Fruit fly (Drosophila melanogaster) whole organism, prepupa: ENCODE measurements around the gene CG3032.

ENCODE experiments used
- Blimp-1 ChIP-seq: fragments of 200-800 bp; sonication (Bioruptor generic); optimal IDR thresholded peaks from 3 replicates; lab custom pipeline; 2017; ENCODE audit warnings: missing biosample characterization, missing genetic modification characterization, mild to moderate bottlenecking, moderate library complexity, missing genetic modification reagents
- CG10631 ChIP-seq: fragments of 200-800 bp; sonication (Bioruptor generic); optimal IDR thresholded peaks from 2 replicates; lab custom pipeline; 2016; ENCODE audit warnings: missing biosample characterization, missing genetic modification characterization
- CG10669 ChIP-seq: fragments of 200-800 bp; sonication (Bioruptor generic); optimal IDR thresholded peaks from 3 replicates; lab custom pipeline; 2018; ENCODE audit warnings: missing biosample characterization, mild to moderate bottlenecking, missing genetic modification characterization, moderate library complexity
- CG11294 ChIP-seq: fragments of 200-800 bp; sonication (Bioruptor generic); IDR thresholded peaks from 2 replicates; pipeline ENCODE4 v1.3.6; 2022; ENCODE audit warnings: missing biosample characterization, missing genetic modification characterization
- CG11762 ChIP-seq: fragments of 200-800 bp; sonication (Bioruptor generic); optimal IDR thresholded peaks from 3 replicates; lab custom pipeline; 2016; ENCODE audit warnings: missing biosample characterization, missing genetic modification characterization; ENCODE audit not compliant: insufficient read depth
- CG15336 ChIP-seq: fragments of 200-800 bp; sonication (Bioruptor generic); IDR thresholded peaks from 2 replicates; pipeline ENCODE4 v1.3.6; 2022; ENCODE audit warnings: missing biosample characterization, missing genetic modification characterization
- CG1621 ChIP-seq: fragments of 200-800 bp; sonication (Bioruptor generic); optimal IDR thresholded peaks from 3 replicates; lab custom pipeline; 2018; ENCODE audit warnings: missing biosample characterization, mild to moderate bottlenecking, missing genetic modification characterization
- CG34406 ChIP-seq: fragments of 200-800 bp; sonication (Bioruptor generic); optimal IDR thresholded peaks from 3 replicates; lab custom pipeline; 2016; ENCODE audit warnings: missing biosample characterization, missing genetic modification characterization
- CG3919 ChIP-seq: fragments of 200-800 bp; sonication (Bioruptor generic); optimal IDR thresholded peaks from 3 replicates; lab custom pipeline; 2016; ENCODE audit warnings: missing biosample characterization, missing genetic modification characterization
- CG6163 ChIP-seq: fragments of 200-800 bp; sonication (Bioruptor generic); IDR thresholded peaks from 3 replicates; pipeline ENCODE4 v1.3.6; 2022; ENCODE audit warnings: missing biosample characterization, missing genetic modification characterization
- CG6276 ChIP-seq: fragments of 200-800 bp; sonication (Bioruptor generic); optimal IDR thresholded peaks from 2 replicates; lab custom pipeline; 2017; ENCODE audit warnings: missing biosample characterization, mild to moderate bottlenecking, missing genetic modification characterization
- CG6792 ChIP-seq: fragments of 200-800 bp; sonication (Bioruptor generic); optimal IDR thresholded peaks from 3 replicates; lab custom pipeline; 2016; ENCODE audit warnings: missing biosample characterization, missing genetic modification characterization
- CG6808 ChIP-seq: fragments of 200-800 bp; sonication (Bioruptor generic); optimal IDR thresholded peaks from 3 replicates; lab custom pipeline; 2017; ENCODE audit warnings: missing biosample characterization, missing genetic modification characterization, mild to moderate bottlenecking, moderate library complexity, missing genetic modification reagents
- CG6854 ChIP-seq: fragments of 200-800 bp; sonication (Bioruptor generic); optimal IDR thresholded peaks from 2 replicates; lab custom pipeline; 2017; ENCODE audit warnings: missing biosample characterization, mild to moderate bottlenecking, missing genetic modification characterization
- CG7368 ChIP-seq: fragments of 200-800 bp; sonication (Bioruptor generic); optimal IDR thresholded peaks from 3 replicates; lab custom pipeline; 2016; ENCODE audit warnings: missing biosample characterization, missing genetic modification characterization
- CG8119 ChIP-seq: fragments of 200-800 bp; sonication (Bioruptor generic); IDR thresholded peaks from 3 replicates; pipeline ENCODE4 v1.3.6; 2022; ENCODE audit warnings: missing biosample characterization, missing genetic modification characterization
- CG8319 ChIP-seq: fragments of 200-800 bp; sonication (Bioruptor generic); optimal IDR thresholded peaks from 3 replicates; lab custom pipeline; 2016; ENCODE audit warnings: missing biosample characterization, missing genetic modification characterization
- CG8632 ChIP-seq: fragments of 200-800 bp; sonication (Bioruptor generic); optimal IDR thresholded peaks from 3 replicates; lab custom pipeline; 2016; ENCODE audit warnings: missing biosample characterization, missing genetic modification characterization
- CG9139 ChIP-seq: fragments of 200-800 bp; sonication (Bioruptor generic); optimal IDR thresholded peaks from 3 replicates; lab custom pipeline; 2017; ENCODE audit warnings: missing biosample characterization, mild to moderate bottlenecking, missing genetic modification characterization
- Eip78C ChIP-seq: fragments of 200-800 bp; sonication (Bioruptor generic); peaks from one replicate; lab custom pipeline; 2016; ENCODE audit warnings: missing biosample characterization, missing genetic modification characterization
- Eip93F ChIP-seq: fragments of 200-800 bp; sonication (Bioruptor generic); optimal IDR thresholded peaks from 2 replicates; lab custom pipeline; 2016; ENCODE audit warnings: missing biosample characterization, mild to moderate bottlenecking, missing genetic modification characterization
- Ets21C ChIP-seq: fragments of 200-800 bp; sonication (Bioruptor generic); optimal IDR thresholded peaks from 3 replicates; lab custom pipeline; 2016; ENCODE audit warnings: missing biosample characterization, missing genetic modification characterization
- Gug ChIP-seq: fragments of 200-800 bp; sonication (Bioruptor generic); IDR thresholded peaks from 2 replicates; pipeline ENCODE4 v1.3.6; 2022; ENCODE audit warnings: missing biosample characterization, missing genetic modification characterization
- Hr39 ChIP-seq: fragments of 200-800 bp; sonication (Bioruptor generic); optimal IDR thresholded peaks from 2 replicates; lab custom pipeline; 2016; ENCODE audit warnings: missing biosample characterization, missing genetic modification characterization
- Lpt ChIP-seq: fragments of 200-800 bp; sonication (Bioruptor generic); optimal IDR thresholded peaks from 3 replicates; lab custom pipeline; 2016; ENCODE audit warnings: missing biosample characterization, missing genetic modification characterization
- Met ChIP-seq: fragments of 200-800 bp; sonication (Bioruptor generic); optimal IDR thresholded peaks from 3 replicates; lab custom pipeline; 2016; ENCODE audit warnings: missing biosample characterization, missing genetic modification characterization
- OdsH ChIP-seq: fragments of 200-800 bp; sonication (Bioruptor generic); optimal IDR thresholded peaks from 3 replicates; lab custom pipeline; 2016; ENCODE audit warnings: missing biosample characterization, missing genetic modification characterization
- Smox ChIP-seq: fragments of 200-800 bp; sonication (Bioruptor generic); optimal IDR thresholded peaks from 3 replicates; lab custom pipeline; 2016; ENCODE audit warnings: missing biosample characterization, missing genetic modification characterization
- Sox102F ChIP-seq: fragments of 200-800 bp; sonication (Bioruptor generic); optimal IDR thresholded peaks from 2 replicates; lab custom pipeline; 2016; ENCODE audit warnings: missing biosample characterization, mild to moderate bottlenecking, missing genetic modification characterization
- Sox14 ChIP-seq: fragments of 200-800 bp; sonication (Bioruptor generic); optimal IDR thresholded peaks from 3 replicates; lab custom pipeline; 2016; ENCODE audit warnings: missing biosample characterization, missing genetic modification characterization
- Sox15 ChIP-seq: fragments of 200-800 bp; sonication (Bioruptor generic); optimal IDR thresholded peaks from 3 replicates; lab custom pipeline; 2016; ENCODE audit warnings: missing biosample characterization, missing genetic modification characterization
- achi ChIP-seq: fragments of 200-800 bp; sonication (Bioruptor generic); optimal IDR thresholded peaks from 3 replicates; lab custom pipeline; 2016; ENCODE audit warnings: missing biosample characterization, missing genetic modification characterization
- dsx ChIP-seq: fragments of 200-800 bp; optimal IDR thresholded peaks from 3 replicates; lab custom pipeline; 2019; ENCODE audit warnings: missing biosample characterization, mild to moderate bottlenecking, missing genetic modification characterization, moderate library complexity; ENCODE audit not compliant: poor library complexity, severe bottlenecking
- eg ChIP-seq: fragments of 200-800 bp; sonication (Bioruptor generic); IDR thresholded peaks from 3 replicates; pipeline ENCODE4 v1.3.6; 2022; ENCODE audit warnings: missing biosample characterization, missing genetic modification characterization
- fd85E ChIP-seq: fragments of 200-800 bp; sonication (Bioruptor generic); optimal IDR thresholded peaks from 3 replicates; lab custom pipeline; 2016; ENCODE audit warnings: missing biosample characterization, missing genetic modification characterization
- fkh ChIP-seq: fragments of 200-800 bp; sonication (Bioruptor generic); optimal IDR thresholded peaks from 3 replicates; lab custom pipeline; 2017; ENCODE audit warnings: missing biosample characterization, mild to moderate bottlenecking, missing genetic modification characterization, moderate library complexity
- lz ChIP-seq: fragments of 200-800 bp; sonication (Bioruptor generic); optimal IDR thresholded peaks from 3 replicates; lab custom pipeline; 2016; ENCODE audit warnings: missing biosample characterization, missing genetic modification characterization
- net ChIP-seq: fragments of 200-800 bp; sonication (Bioruptor generic); optimal IDR thresholded peaks from 3 replicates; lab custom pipeline; 2016; ENCODE audit warnings: missing biosample characterization, missing genetic modification characterization
- salr ChIP-seq, 2 experiments: fragments of 200-800 bp; sonication (Bioruptor generic); optimal IDR thresholded peaks; 3 replicates each; lab custom pipeline; 2016 to 2018; ENCODE audit warnings: missing biosample characterization in 2 of 2, missing genetic modification characterization in 2 of 2, mild to moderate bottlenecking in 1 of 2
- ss ChIP-seq, 2 experiments: fragments of 200-800 bp; sonication (Bioruptor generic); optimal IDR thresholded peaks; 2 replicates in 1 of 2; 3 replicates in 1 of 2; lab custom pipeline; 2017 to 2018; ENCODE audit warnings: mild to moderate bottlenecking in 2 of 2, missing biosample characterization in 2 of 2, missing genetic modification characterization in 2 of 2, moderate library complexity in 1 of 2
- svp ChIP-seq: fragments of 200-800 bp; sonication (Bioruptor generic); peaks from one replicate; lab custom pipeline; 2016; ENCODE audit warnings: missing biosample characterization, missing genetic modification characterization
- vri ChIP-seq: fragments of 200-800 bp; sonication (Bioruptor generic); optimal IDR thresholded peaks from 3 replicates; lab custom pipeline; 2016; ENCODE audit warnings: missing biosample characterization, mild to moderate bottlenecking, missing genetic modification characterization

CG3032 gene

dm6 chrX:7000444-7001134 lies 13.1 kb downstream of the CG3032 start (continued):
- TF ChIP-seq CG6792 (GFP tag; lab: Kevin White, UChicago) (peak; percentile 28), Eip78C (GFP tag; lab: Kevin White, UChicago) (peak; percentile 81), Sox102F (peak; percentile 40), Ets21C (GFP tag; lab: Kevin White, UChicago) (no peak), CG8119 (GFP tag; lab: Robert Waterston, UW) (no peak), Eip93F (GFP tag; lab: Kevin White, UChicago) (no peak), dsx (GFP tag; lab: Kevin White, UChicago) (peak; percentile 28), Hr39 (no peak), net (GFP tag; lab: Kevin White, UChicago) (peak; percentile 16), Met (no peak), CG10631 (peak; percentile 60), CG8632 (GFP tag; lab: Kevin White, UChicago) (peak; percentile 34), CG6854 (GFP tag; lab: Kevin White, UChicago) (no peak), CG3919 (GFP tag; lab: Kevin White, UChicago) (peak; percentile 29), CG34406 (GFP tag; lab: Kevin White, UChicago) (no peak), eg (GFP tag; lab: Robert Waterston, UW) (no peak), vri (no peak), OdsH (peak; percentile 37), CG15336 (GFP tag; lab: Robert Waterston, UW) (no peak; the same call in 1 of the 2 replicates), Sox15 (GFP tag; lab: Kevin White, UChicago) (no peak), Blimp-1 (GFP tag; lab: Kevin White, UChicago) (no peak), CG6276 (GFP tag; lab: Kevin White, UChicago) (peak; percentile 28), CG11294 (no peak), Smox (peak; percentile 42), CG7368 (GFP tag; lab: Kevin White, UChicago) (no peak), lz (GFP tag; lab: Kevin White, UChicago) (peak; percentile 6), achi (peak; percentile 56)

dm6 chrX:6998492-6998852 lies 15.2 kb downstream of the CG3032 start, which contains the start of gene Inx2:
Gene Inx2 (plus strand): TSS chrX:6998672.
- TF ChIP-seq Gug (0 out of 2 replicates have a peak, but pooled peaks have one; percentile 8), fd85E (GFP tag; lab: Kevin White, UChicago) (peak; percentile 15), CG15336 (GFP tag; lab: Robert Waterston, UW) (peak; percentile 48; the same call in 1 of the 2 replicates), CG3919 (GFP tag; lab: Kevin White, UChicago) (peak; percentile 13), vri (peak; percentile 65), dsx (GFP tag; lab: Kevin White, UChicago) (peak; percentile 39), Sox102F (peak; percentile 22), CG9139 (GFP tag; lab: Kevin White, UChicago) (peak; percentile 42), CG6854 (GFP tag; lab: Kevin White, UChicago) (peak; percentile 79), lz (GFP tag; lab: Kevin White, UChicago) (no peak), Lpt (GFP tag; lab: Kevin White, UChicago) (peak; percentile 24), Sox15 (GFP tag; lab: Kevin White, UChicago) (no peak), eg (GFP tag; lab: Robert Waterston, UW) (peak; percentile 62; the same call in 1 of the 3 replicates), CG7368 (GFP tag; lab: Kevin White, UChicago) (no peak), CG10669 (GFP tag; lab: Kevin White, UChicago) (no peak), CG11762 (GFP tag; lab: Kevin White, UChicago) (no peak), CG8119 (GFP tag; lab: Robert Waterston, UW) (peak; percentile 71), CG8319 (no peak), Eip78C (GFP tag; lab: Kevin White, UChicago) (peak; percentile 32), CG6808 (GFP tag; lab: Kevin White, UChicago) (no peak), ss (GFP tag; optimal IDR thresholded peaks at IDR 0.05; lab: Kevin White, UChicago) (peak; percentile 25 to 29), svp (GFP tag; lab: Kevin White, UChicago) (peak; percentile 59), Sox14 (GFP tag; lab: Kevin White, UChicago) (peak; percentile 22), fkh (GFP tag; lab: Kevin White, UChicago) (peak; percentile 71), Ets21C (GFP tag; lab: Kevin White, UChicago) (no peak), salr (GFP tag; optimal IDR thresholded peaks at IDR 0.05; lab: Kevin White, UChicago) (no peak), CG6163 (GFP tag; lab: Robert Waterston, UW) (peak; percentile 74; the same call in 2 of the 3 replicates), CG6276 (GFP tag; lab: Kevin White, UChicago) (peak; percentile 5), CG1621 (peak; percentile 17), achi (no peak)
